Worm (Caenorhabditis elegans) whole organism, midembryonic: Measurements from ENCODE around the gene T21E8.7.

Experiments used
- cog-1 ChIP-seq: sonication (generic microtip); optimal IDR thresholded peaks from 2 replicates; lab custom pipeline; 2016; ENCODE audit warnings: missing genetic modification characterization, missing compliant biosample characterization
- flt-1 ChIP-seq: fragments of 200-800 bp; sonication (Bioruptor generic); IDR thresholded peaks from 2 replicates; pipeline ENCODE4 v1.3.6; 2022; ENCODE audit warnings: missing genetic modification characterization, missing compliant biosample characterization
- med-1 ChIP-seq: sonication (generic microtip); optimal IDR thresholded peaks from 2 replicates; lab custom pipeline; 2017; ENCODE audit warnings: missing genetic modification characterization, mild to moderate bottlenecking, missing compliant biosample characterization, antibody characterized with exemption, missing genetic modification reagents; ENCODE audit not compliant: insufficient read depth
- ref-1 ChIP-seq: fragments of 200-800 bp; sonication (Bioruptor generic); conservative IDR thresholded peaks from 2 replicates; pipeline ENCODE4 v1.3.6; 2022; ENCODE audit warnings: missing genetic modification reagents, missing genetic modification characterization, missing compliant biosample characterization
- tab-1 ChIP-seq: fragments of 200-800 bp; sonication (Bioruptor generic); IDR thresholded peaks from 2 replicates; pipeline ENCODE4 v1.3.6; 2022; ENCODE audit warnings: missing genetic modification characterization, missing compliant biosample characterization
- ztf-23 ChIP-seq: fragments of 200-800 bp; sonication (Bioruptor generic); IDR thresholded peaks from 2 replicates; pipeline ENCODE4 v1.3.6; 2022; ENCODE audit warnings: missing genetic modification reagents, missing genetic modification characterization, missing compliant biosample characterization
- ztf-29 ChIP-seq: fragments of 200-800 bp; sonication (Bioruptor generic); IDR thresholded peaks from 2 replicates; pipeline ENCODE4 v1.3.6; 2022; ENCODE audit warnings: missing genetic modification reagents, missing genetic modification characterization, missing compliant biosample characterization

DNA sequence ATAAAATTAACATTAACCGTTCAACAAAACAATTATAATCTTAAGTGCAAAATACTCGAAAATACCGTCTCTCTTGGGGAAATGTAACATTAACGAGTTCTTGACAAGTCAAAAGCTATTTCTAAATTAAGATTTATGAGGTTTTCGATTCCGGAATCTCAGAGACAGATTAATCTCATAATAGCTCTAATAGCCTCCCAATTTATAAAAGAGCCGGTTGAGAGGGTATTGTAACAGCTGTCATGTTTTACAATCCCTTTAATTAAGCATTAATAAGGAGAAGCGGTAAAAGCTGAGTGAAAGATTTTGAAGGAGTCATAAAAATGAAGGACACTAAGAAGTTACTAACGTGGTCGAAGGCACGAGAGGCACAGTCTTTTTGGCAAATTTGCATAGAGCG, 31.6 kb upstream of the T21E8.7 start:
- TF ChIP-seq flt-1 (no peak), ztf-29 (GFP tag; lab: Robert Waterston, UW) (no peak), ref-1 (GFP tag; lab: Robert Waterston, UW) (no peak), tab-1 (no peak), ztf-23 (GFP tag; lab: Robert Waterston, UW) (no peak), med-1 (GFP tag; lab: Kevin White, UChicago) (no peak), cog-1 (no peak)
